Fruit fly (Drosophila melanogaster) whole organism, embryonic: Measurements from ENCODE around the gene Cyt-c-p.

Source experiments
- Ada2b ChIP-seq: fragments of 200-800 bp; sonication (Bioruptor generic); IDR thresholded peaks from 2 replicates; pipeline ENCODE4 v1.3.6; 2022; ENCODE audit warnings: missing biosample characterization, missing genetic modification characterization
- Asciz ChIP-seq: fragments of 200-800 bp; sonication (Bioruptor generic); optimal IDR thresholded peaks from 2 replicates; lab custom pipeline; 2017; ENCODE audit warnings: missing biosample characterization, mild to moderate bottlenecking, missing genetic modification characterization, missing genetic modification reagents
- Atf3 ChIP-seq: fragments of 200-800 bp; sonication (Bioruptor generic); optimal IDR thresholded peaks from 3 replicates; lab custom pipeline; 2016; ENCODE audit warnings: missing biosample characterization, missing genetic modification characterization
- BtbVII ChIP-seq: fragments of 200-800 bp; sonication (Bioruptor generic); optimal IDR thresholded peaks from 3 replicates; lab custom pipeline; 2017; ENCODE audit warnings: missing biosample characterization, mild to moderate bottlenecking, missing genetic modification characterization
- CG1024 ChIP-seq: fragments of 200-800 bp; sonication (Bioruptor generic); IDR thresholded peaks from 2 replicates; pipeline ENCODE4 v1.3.6; 2022; ENCODE audit warnings: missing biosample characterization, missing genetic modification characterization
- CG10267 ChIP-seq: fragments of 200-800 bp; sonication (Bioruptor generic); optimal IDR thresholded peaks from 2 replicates; lab custom pipeline; 2018; ENCODE audit warnings: missing biosample characterization, mild to moderate bottlenecking, missing genetic modification characterization, moderate library complexity
- CG10565 ChIP-seq: fragments of 200-800 bp; sonication (Bioruptor generic); optimal IDR thresholded peaks from 3 replicates; lab custom pipeline; 2016; ENCODE audit warnings: missing biosample characterization, mild to moderate bottlenecking, missing genetic modification characterization
- CG11247 ChIP-seq: fragments of 200-800 bp; sonication (Bioruptor generic); IDR thresholded peaks from 2 replicates; pipeline ENCODE4 v1.3.6; 2022; ENCODE audit warnings: missing biosample characterization, missing genetic modification characterization
- CG18476 ChIP-seq: fragments of 200-800 bp; sonication (Bioruptor generic); optimal IDR thresholded peaks from 2 replicates; lab custom pipeline; 2016; ENCODE audit warnings: missing biosample characterization, mild to moderate bottlenecking, missing genetic modification characterization
- CG2116 ChIP-seq: fragments of 200-800 bp; sonication (Bioruptor generic); optimal IDR thresholded peaks from 3 replicates; lab custom pipeline; 2018; ENCODE audit warnings: missing biosample characterization, mild to moderate bottlenecking, missing genetic modification characterization
- CG30403 ChIP-seq: fragments of 200-800 bp; sonication (Bioruptor generic); optimal IDR thresholded peaks from 3 replicates; lab custom pipeline; 2016; ENCODE audit warnings: missing biosample characterization, missing genetic modification characterization
- CG31224 ChIP-seq: fragments of 200-800 bp; sonication (Bioruptor generic); IDR thresholded peaks from 2 replicates; pipeline ENCODE4 v1.3.6; 2022; ENCODE audit warnings: missing biosample characterization, missing genetic modification characterization
- CG32532 ChIP-seq: fragments of 200-800 bp; sonication (Bioruptor generic); IDR thresholded peaks from 2 replicates; pipeline ENCODE4 v1.3.6; 2022; ENCODE audit warnings: missing biosample characterization, missing genetic modification characterization
- CG6689 ChIP-seq: fragments of 200-800 bp; sonication (Bioruptor generic); IDR thresholded peaks from 2 replicates; pipeline ENCODE4 v1.3.6; 2022; ENCODE audit warnings: missing biosample characterization, missing genetic modification characterization
- CG6791 ChIP-seq: fragments of 200-800 bp; sonication (Bioruptor generic); IDR thresholded peaks from 3 replicates; pipeline ENCODE4 v1.3.6; 2022; ENCODE audit warnings: missing biosample characterization, missing genetic modification characterization; ENCODE audit not compliant: partially characterized antibody
- CG9609 ChIP-seq: fragments of 200-800 bp; sonication (Bioruptor generic); optimal IDR thresholded peaks from 3 replicates; lab custom pipeline; 2016; ENCODE audit warnings: missing biosample characterization, missing genetic modification characterization
- CrebB ChIP-seq: fragments of 200-800 bp; sonication (Bioruptor generic); optimal IDR thresholded peaks from 3 replicates; lab custom pipeline; 2018; ENCODE audit warnings: missing biosample characterization, mild to moderate bottlenecking, missing genetic modification characterization
- D19A ChIP-seq: fragments of 200-800 bp; optimal IDR thresholded peaks from 3 replicates; lab custom pipeline; 2019; ENCODE audit warnings: missing biosample characterization, mild to moderate bottlenecking, missing genetic modification characterization, moderate library complexity
- Dek ChIP-seq: fragments of 200-800 bp; sonication (Bioruptor generic); optimal IDR thresholded peaks from 3 replicates; lab custom pipeline; 2019; ENCODE audit warnings: missing biosample characterization, mild to moderate bottlenecking, missing genetic modification characterization, moderate library complexity
- Dfd ChIP-seq, 2 experiments: fragments of >200 bp; optimal IDR thresholded peaks; 2 replicates each; lab custom pipeline; 2017; ENCODE audit warnings: missing biosample characterization in 2 of 2, missing genetic modification characterization in 2 of 2
- Gsc ChIP-seq: fragments of 200-800 bp; sonication (Bioruptor generic); IDR thresholded peaks from 2 replicates; pipeline ENCODE4 v1.3.6; 2022; ENCODE audit warnings: missing biosample characterization, missing genetic modification characterization
- H15 ChIP-seq: fragments of 200-800 bp; sonication (Bioruptor generic); IDR thresholded peaks from 3 replicates; pipeline ENCODE4 v1.3.6; 2022; ENCODE audit warnings: missing biosample characterization, missing genetic modification characterization
- HmgD ChIP-seq: fragments of 200-800 bp; sonication (Bioruptor generic); optimal IDR thresholded peaks from 3 replicates; lab custom pipeline; 2016; ENCODE audit warnings: missing biosample characterization, missing genetic modification characterization
- Hr39 ChIP-seq: fragments of >200 bp; optimal IDR thresholded peaks from 2 replicates; lab custom pipeline; 2017
- Hr78 ChIP-seq, 2 experiments: fragments of 200-800 bp in 1 of 2; fragments of >200 bp in 1 of 2; sonication (Bioruptor generic) in 1 of 2; optimal IDR thresholded peaks; 2 replicates each; lab custom pipeline; 2017 to 2019; ENCODE audit warnings: missing biosample characterization in 2 of 2, missing genetic modification characterization in 2 of 2, mild to moderate bottlenecking in 1 of 2, moderate library complexity in 1 of 2
- NFAT ChIP-seq: fragments of 200-800 bp; sonication (Bioruptor generic); IDR thresholded peaks from 2 replicates; pipeline ENCODE4 v1.3.6; 2022; ENCODE audit warnings: missing biosample characterization, missing genetic modification characterization
- NK7.1 ChIP-seq: fragments of 200-800 bp; sonication (Bioruptor generic); optimal IDR thresholded peaks from 3 replicates; lab custom pipeline; 2016; ENCODE audit warnings: missing biosample characterization, missing genetic modification characterization
- Nf-YB ChIP-seq: fragments of 200-800 bp; sonication (Bioruptor generic); optimal IDR thresholded peaks from 3 replicates; lab custom pipeline; 2019; ENCODE audit warnings: missing biosample characterization, mild to moderate bottlenecking, missing genetic modification characterization, moderate library complexity
- NfI ChIP-seq: fragments of 200-800 bp; sonication (Bioruptor generic); optimal IDR thresholded peaks from 3 replicates; lab custom pipeline; 2018; ENCODE audit warnings: missing biosample characterization, mild to moderate bottlenecking, missing genetic modification characterization, moderate library complexity
- Oli ChIP-seq: fragments of 200-800 bp; sonication (Bioruptor generic); optimal IDR thresholded peaks from 2 replicates; lab custom pipeline; 2018; ENCODE audit warnings: missing biosample characterization, mild to moderate bottlenecking, missing genetic modification characterization, moderate library complexity
- PHDP ChIP-seq: fragments of 200-800 bp; sonication (Bioruptor generic); optimal IDR thresholded peaks from 3 replicates; lab custom pipeline; 2018; ENCODE audit warnings: missing biosample characterization, mild to moderate bottlenecking, missing genetic modification characterization, moderate library complexity
- TFAM ChIP-seq: fragments of 200-800 bp; sonication (Bioruptor generic); optimal IDR thresholded peaks from 2 replicates; lab custom pipeline; 2017; ENCODE audit warnings: missing biosample characterization, missing genetic modification characterization, inconsistent platforms
- ash1 ChIP-seq: fragments of 200-800 bp; sonication (Bioruptor generic); optimal IDR thresholded peaks from 2 replicates; lab custom pipeline; 2018; ENCODE audit warnings: missing biosample characterization, mild to moderate bottlenecking, missing genetic modification characterization
- bab2 ChIP-seq: fragments of 200-800 bp; sonication (Bioruptor generic); optimal IDR thresholded peaks from 2 replicates; lab custom pipeline; 2016; ENCODE audit warnings: missing biosample characterization, missing genetic modification characterization
- da ChIP-seq: fragments of 200-800 bp; sonication (Bioruptor generic); optimal IDR thresholded peaks from 2 replicates; lab custom pipeline; 2016; ENCODE audit warnings: missing biosample characterization, missing genetic modification characterization
- dati ChIP-seq: fragments of 200-800 bp; sonication (Bioruptor generic); IDR thresholded peaks from 2 replicates; pipeline ENCODE4 v1.3.6; 2022; ENCODE audit warnings: missing biosample characterization, missing genetic modification characterization
- dysf ChIP-seq: fragments of 200-800 bp; sonication (Bioruptor generic); IDR thresholded peaks from 3 replicates; pipeline ENCODE4 v1.3.6; 2022; ENCODE audit warnings: missing biosample characterization, missing genetic modification characterization
- esg ChIP-seq: fragments of 200-800 bp; sonication (Bioruptor generic); conservative IDR thresholded peaks from 2 replicates; pipeline ENCODE4 v1.3.6; 2022; ENCODE audit warnings: missing biosample characterization, missing genetic modification characterization
- ken ChIP-seq: fragments of 200-800 bp; sonication (Bioruptor generic); IDR thresholded peaks from 3 replicates; pipeline ENCODE4 v1.3.6; 2022; ENCODE audit warnings: missing biosample characterization, missing genetic modification characterization
- nerfin-2 ChIP-seq: fragments of 200-800 bp; sonication (Bioruptor generic); IDR thresholded peaks from 2 replicates; pipeline ENCODE4 v1.3.6; 2022; ENCODE audit warnings: missing biosample characterization, missing genetic modification characterization; ENCODE audit not compliant: partially characterized antibody
- peb ChIP-seq: fragments of 200-800 bp; sonication (Bioruptor generic); IDR thresholded peaks from 2 replicates; pipeline ENCODE4 v1.3.6; 2022; ENCODE audit warnings: missing biosample characterization, missing genetic modification characterization
- pita ChIP-seq: fragments of 200-800 bp; sonication (Bioruptor generic); optimal IDR thresholded peaks from 2 replicates; lab custom pipeline; 2017; ENCODE audit warnings: missing biosample characterization, mild to moderate bottlenecking, missing genetic modification characterization
- pnt ChIP-seq: fragments of 200-800 bp; sonication (Bioruptor generic); optimal IDR thresholded peaks from 3 replicates; lab custom pipeline; 2016; ENCODE audit warnings: missing biosample characterization, missing genetic modification characterization
- pros ChIP-seq: fragments of 200-800 bp; sonication (Bioruptor generic); optimal IDR thresholded peaks from 3 replicates; lab custom pipeline; 2019; ENCODE audit warnings: missing biosample characterization, mild to moderate bottlenecking, missing genetic modification characterization, moderate library complexity
- sens ChIP-seq: fragments of 200-800 bp; sonication (Bioruptor generic); peaks from one replicate; lab custom pipeline; 2016; ENCODE audit warnings: missing biosample characterization, missing genetic modification characterization
- sisA ChIP-seq: fragments of 200-800 bp; sonication (Bioruptor generic); IDR thresholded peaks from 2 replicates; pipeline ENCODE4 v1.3.6; 2022; ENCODE audit warnings: missing biosample characterization, missing genetic modification characterization
- sug ChIP-seq: fragments of 200-800 bp; optimal IDR thresholded peaks from 2 replicates; lab custom pipeline; 2019; ENCODE audit warnings: missing biosample characterization, mild to moderate bottlenecking, missing genetic modification characterization, moderate library complexity
- tx ChIP-seq: fragments of 200-800 bp; sonication (Bioruptor generic); optimal IDR thresholded peaks from 2 replicates; lab custom pipeline; 2016; ENCODE audit warnings: missing biosample characterization, missing genetic modification characterization
- unc-4 ChIP-seq: fragments of 200-800 bp; sonication (Bioruptor generic); IDR thresholded peaks from 2 replicates; pipeline ENCODE4 v1.3.6; 2022; ENCODE audit warnings: missing biosample characterization, missing genetic modification characterization; ENCODE audit not compliant: partially characterized antibody
- yki ChIP-seq: fragments of >200 bp; optimal IDR thresholded peaks from 3 replicates; lab custom pipeline; 2018
- z ChIP-seq: fragments of 200-800 bp; sonication (Bioruptor generic); IDR thresholded peaks from 3 replicates; pipeline ENCODE4 v1.3.6; 2022; ENCODE audit warnings: missing biosample characterization, missing genetic modification characterization

The Cyt-c-p gene

dm6 chr2L:16743055-16743805, 23.5 kb downstream of the Cyt-c-p start, which contains the start of the genes LSm7 and BuGZ (continued):
- TF ChIP-seq H15 (GFP tag; lab: Robert Waterston, UW): 0 out of 3 replicates have a peak, but pooled peaks have one; percentile 12
- TF ChIP-seq CG1024: no peak
- no peak for TF ChIP-seq CG10565 (GFP tag; lab: Kevin White, UChicago)
- TF ChIP-seq sug (tag; lab: Kevin White, UChicago): peak; percentile 53
- no peak for TF ChIP-seq CrebB (tag; lab: Kevin White, UChicago)
- no peak for TF ChIP-seq Dek
- TF ChIP-seq NFAT (GFP tag; lab: Robert Waterston, UW): no peak; the same call in 1 of the 2 replicates
- no peak for TF ChIP-seq ash1 (GFP tag; lab: Kevin White, UChicago)
- TF ChIP-seq pnt (GFP tag; lab: Kevin White, UChicago): no peak
- TF ChIP-seq tx (GFP tag; lab: Kevin White, UChicago): no peak
- no peak for TF ChIP-seq Asciz (GFP tag; lab: Kevin White, UChicago)
- no peak for TF ChIP-seq PHDP
- peak; percentile 43; the same call in 1 of the 2 replicates for TF ChIP-seq nerfin-2 (GFP tag; lab: Robert Waterston, UW)
- TF ChIP-seq BtbVII (GFP tag; lab: Kevin White, UChicago): peak; percentile 8
- no peak for TF ChIP-seq esg (GFP tag; lab: Robert Waterston, UW)
- TF ChIP-seq dysf (GFP tag; lab: Robert Waterston, UW): no peak
- no peak for TF ChIP-seq CG31224 (GFP tag; lab: Robert Waterston, UW)
- no peak for TF ChIP-seq CG9609
- TF ChIP-seq unc-4 (GFP tag; lab: Robert Waterston, UW): peak; percentile 70
- TF ChIP-seq pita (GFP tag; lab: Kevin White, UChicago): no peak
- peak; percentile 85 for TF ChIP-seq CG2116 (GFP tag; lab: Kevin White, UChicago)
- no peak for TF ChIP-seq CG6791 (GFP tag; lab: Robert Waterston, UW)
- TF ChIP-seq D19A: no peak
- TF ChIP-seq da (GFP tag; lab: Kevin White, UChicago): no peak
- no peak for TF ChIP-seq TFAM (GFP tag; lab: Kevin White, UChicago)
- no peak for TF ChIP-seq CG18476 (GFP tag; lab: Kevin White, UChicago)
- no peak for TF ChIP-seq CG11247
- TF ChIP-seq bab2 (GFP tag; lab: Kevin White, UChicago): no peak
- TF ChIP-seq CG30403: peak; percentile 38
- no peak for TF ChIP-seq Gsc (GFP tag; lab: Robert Waterston, UW)
- no peak for TF ChIP-seq Oli (tag; lab: Kevin White, UChicago)
- peak; percentile 64 for TF ChIP-seq CG10267 (tag; lab: Kevin White, UChicago)
- no peak for TF ChIP-seq HmgD (GFP tag; lab: Kevin White, UChicago)
- no peak for TF ChIP-seq Nf-YB (GFP tag; lab: Kevin White, UChicago)
- no peak for TF ChIP-seq Ada2b
- TF ChIP-seq peb: no peak
- no peak for TF ChIP-seq Dfd (GFP tag; optimal IDR thresholded peaks at IDR 0.05; lab: Kevin White, UChicago)
- TF ChIP-seq ken (GFP tag; lab: Robert Waterston, UW): no peak
- peak; percentile 34; the same call in 1 of the 2 replicates for TF ChIP-seq CG32532 (GFP tag; lab: Robert Waterston, UW)
- TF ChIP-seq CG6689: no peak
- no peak for TF ChIP-seq Hr39 (lab: Kevin White, UChicago)
- TF ChIP-seq z (GFP tag; lab: Robert Waterston, UW): no peak
- no peak for TF ChIP-seq NfI (GFP tag; lab: Kevin White, UChicago)
- TF ChIP-seq sens (GFP tag; lab: Kevin White, UChicago): peak; percentile 76
- TF ChIP-seq dati (GFP tag; lab: Robert Waterston, UW): no peak
- no peak for TF ChIP-seq Hr78 (GFP tag; optimal IDR thresholded peaks at IDR 0.05; lab: Kevin White, UChicago)
- TF ChIP-seq Atf3: no peak
- no peak for TF ChIP-seq NK7.1 (GFP tag; lab: Kevin White, UChicago)
- no peak for TF ChIP-seq sisA (GFP tag; lab: Robert Waterston, UW)
- no peak for TF ChIP-seq pros
- TF ChIP-seq yki (lab: Kevin White, UChicago): no peak
